Worm (Caenorhabditis elegans) whole organism, L1 larva: Measurements from ENCODE around the gene F57G12.1.

Source experiments
- alr-1 ChIP-seq: fragments of 200-800 bp; sonication (Bioruptor generic); optimal IDR thresholded peaks from 2 replicates; lab custom pipeline; 2018; ENCODE audit warnings: borderline replicate concordance, mild to moderate bottlenecking, missing genetic modification characterization, missing compliant biosample characterization
- jun-1 ChIP-seq: fragments of 150-350 bp; optimal IDR thresholded peaks from 2 replicates; lab custom pipeline; 2014; ENCODE audit warnings: missing biosample characterization, missing genetic modification reagents, missing genetic modification characterization
- lin-15B ChIP-seq: fragments of 150-350 bp; sonication (generic microtip); optimal IDR thresholded peaks from 3 replicates; lab custom pipeline; 2014; ENCODE audit warnings: missing biosample characterization, missing genetic modification characterization
- lir-3 ChIP-seq: sonication (generic microtip); optimal IDR thresholded peaks from 2 replicates; lab custom pipeline; 2016; ENCODE audit warnings: mild to moderate bottlenecking, missing genetic modification characterization, moderate library complexity, missing compliant biosample characterization; ENCODE audit not compliant: poor library complexity
- mab-9 ChIP-seq: fragments of 200-800 bp; sonication (Bioruptor generic); IDR thresholded peaks from 2 replicates; pipeline ENCODE4 v1.3.6; 2022; ENCODE audit warnings: missing genetic modification reagents, missing genetic modification characterization, missing compliant biosample characterization
- mdl-1 ChIP-seq, 2 experiments: fragments of 150-350 bp; optimal IDR thresholded peaks; 2 replicates each; lab custom pipeline; 2014 to 2017; ENCODE audit warnings: missing biosample characterization in 2 of 2, missing genetic modification characterization in 2 of 2, inconsistent platforms in 1 of 2
- unc-62 ChIP-seq: fragments of 150-350 bp; optimal IDR thresholded peaks from 2 replicates; lab custom pipeline; 2014; ENCODE audit warnings: missing biosample characterization, missing genetic modification reagents, missing genetic modification characterization
- zag-1 ChIP-seq: fragments of 150-350 bp; optimal IDR thresholded peaks from 2 replicates; lab custom pipeline; 2014; ENCODE audit warnings: missing biosample characterization, missing genetic modification characterization
- zip-4 ChIP-seq: fragments of 200-800 bp; sonication (Bioruptor generic); optimal IDR thresholded peaks from 2 replicates; lab custom pipeline; 2018; ENCODE audit warnings: mild to moderate bottlenecking, missing genetic modification characterization, moderate library complexity, missing compliant biosample characterization

DNA sequence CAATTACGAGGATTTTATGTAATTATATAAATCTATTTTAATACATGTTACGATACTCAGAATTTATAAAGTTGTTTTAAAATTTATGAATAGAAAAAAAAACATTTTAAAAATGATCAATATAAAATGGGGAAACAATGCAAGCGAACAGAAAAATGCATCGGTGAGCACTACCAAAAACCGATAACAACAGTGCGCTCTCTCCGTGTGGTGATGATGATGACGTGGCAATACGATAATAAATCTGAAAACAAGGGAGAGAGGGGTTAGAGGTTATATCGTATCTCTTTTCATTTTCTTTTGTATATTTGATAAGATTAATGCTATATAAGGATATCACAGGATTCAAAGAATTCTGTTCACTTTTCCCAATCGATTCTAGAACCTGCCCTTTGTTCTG is 25.6 kb downstream of the F57G12.1 start:
- no peak for TF ChIP-seq mab-9
- no peak for TF ChIP-seq jun-1 (tag; lab: Kevin White, UChicago)
- no peak for TF ChIP-seq alr-1
- no peak for TF ChIP-seq zag-1
- no peak for TF ChIP-seq lir-3
- no peak for TF ChIP-seq mdl-1 (tag; optimal IDR thresholded peaks at IDR 0.05; lab: Kevin White, UChicago)
- no peak for TF ChIP-seq unc-62 (GFP tag; lab: Kevin White, UChicago)
- no peak for TF ChIP-seq zip-4 (GFP tag; lab: Kevin White, UChicago)
- no peak for TF ChIP-seq lin-15B (tag; lab: Kevin White, UChicago)
